Fruit fly (Drosophila melanogaster) whole organism, wandering third instar larva: ENCODE data around the gene Duox.

ENCODE experiments used
- Abd-B ChIP-seq: fragments of >200 bp; optimal IDR thresholded peaks from 2 replicates; lab custom pipeline; 2017; ENCODE audit warnings: missing biosample characterization, missing genetic modification characterization
- CG32264 ChIP-seq: fragments of 200-800 bp; sonication (Bioruptor generic); optimal IDR thresholded peaks from 2 replicates; lab custom pipeline; 2016; ENCODE audit warnings: missing biosample characterization, missing genetic modification characterization
- CG9705 ChIP-seq: fragments of 200-800 bp; sonication (Bioruptor generic); optimal IDR thresholded peaks from 2 replicates; lab custom pipeline; 2018; ENCODE audit warnings: missing biosample characterization, mild to moderate bottlenecking, missing genetic modification characterization
- CrebA ChIP-seq: fragments of 200-800 bp; sonication (Bioruptor generic); optimal IDR thresholded peaks from 2 replicates; lab custom pipeline; 2016; ENCODE audit warnings: missing biosample characterization, mild to moderate bottlenecking, missing genetic modification characterization, borderline replicate concordance
- Dfd ChIP-seq: fragments of >200 bp; optimal IDR thresholded peaks from 2 replicates; lab custom pipeline; 2017; ENCODE audit warnings: missing biosample characterization, missing genetic modification characterization
- Dif ChIP-seq: fragments of 200-275, 200-300 bp; sonication (Bioruptor generic); optimal IDR thresholded peaks from 2 replicates; lab custom pipeline; 2018; ENCODE audit warnings: missing biosample characterization, missing genetic modification characterization; ENCODE audit not compliant: partially characterized antibody
- GATAd ChIP-seq: sonication (Bioruptor generic); optimal IDR thresholded peaks from 2 replicates; lab custom pipeline; 2016; ENCODE audit warnings: missing biosample characterization, missing genetic modification characterization
- HLH106 ChIP-seq: fragments of 200-800 bp; optimal IDR thresholded peaks from 3 replicates; lab custom pipeline; 2019; ENCODE audit warnings: missing biosample characterization, mild to moderate bottlenecking, missing genetic modification characterization, moderate library complexity
- Hnf4 ChIP-seq: fragments of 200-800 bp; sonication (Bioruptor generic); optimal IDR thresholded peaks from 2 replicates; lab custom pipeline; 2016; ENCODE audit warnings: missing biosample characterization, mild to moderate bottlenecking, missing genetic modification characterization
- Hr78 ChIP-seq: fragments of >200 bp; optimal IDR thresholded peaks from 2 replicates; lab custom pipeline; 2017; ENCODE audit warnings: missing biosample characterization, missing genetic modification characterization
- Hr83 ChIP-seq: fragments of 200-300 bp; sonication (Bioruptor generic); optimal IDR thresholded peaks from 2 replicates; lab custom pipeline; 2016; ENCODE audit warnings: missing biosample characterization, mild to moderate bottlenecking, missing genetic modification characterization, moderate library complexity; ENCODE audit not compliant: poor library complexity, severe bottlenecking
- Jra ChIP-seq: sonication (Bioruptor generic); optimal IDR thresholded peaks from 2 replicates; lab custom pipeline; 2016; ENCODE audit warnings: missing biosample characterization, missing genetic modification characterization
- Mio ChIP-seq: sonication (Bioruptor generic); optimal IDR thresholded peaks from 2 replicates; lab custom pipeline; 2016; ENCODE audit warnings: missing biosample characterization, missing genetic modification characterization
- Myc ChIP-seq: fragments of >200 bp; optimal IDR thresholded peaks from 2 replicates; lab custom pipeline; 2017
- N ChIP-seq: fragments of >200 bp; optimal IDR thresholded peaks from 2 replicates; lab custom pipeline; 2018; ENCODE audit warnings: missing biosample characterization, missing external identifiers, missing genetic modification characterization
- OdsH ChIP-seq: fragments of 200-800 bp; sonication (Bioruptor generic); optimal IDR thresholded peaks from 2 replicates; lab custom pipeline; 2016; ENCODE audit warnings: missing biosample characterization, mild to moderate bottlenecking, missing genetic modification characterization
- Rel ChIP-seq, 2 experiments: fragments of 200-800 bp; sonication (Bioruptor generic) in 1 of 2; optimal IDR thresholded peaks; 2 replicates in 1 of 2; 3 replicates in 1 of 2; lab custom pipeline; 2016 to 2019; ENCODE audit warnings: mild to moderate bottlenecking in 2 of 2, missing biosample characterization in 2 of 2, missing genetic modification characterization in 2 of 2, moderate library complexity in 1 of 2
- Sp1 ChIP-seq: fragments of 200-800 bp; sonication (Bioruptor generic); optimal IDR thresholded peaks from 3 replicates; lab custom pipeline; 2019; ENCODE audit warnings: missing biosample characterization, mild to moderate bottlenecking, missing genetic modification characterization, moderate library complexity
- Vsx2 ChIP-seq: fragments of 200-300, 225-300 bp; sonication (Bioruptor generic); optimal IDR thresholded peaks from 2 replicates; lab custom pipeline; 2018; ENCODE audit warnings: missing biosample characterization, missing genetic modification characterization; ENCODE audit not compliant: partially characterized antibody
- br ChIP-seq: fragments of 200-800 bp; sonication (Bioruptor generic); optimal IDR thresholded peaks from 2 replicates; lab custom pipeline; 2016; ENCODE audit warnings: missing biosample characterization, missing genetic modification characterization
- dl ChIP-seq, 2 experiments: fragments of 175-275, 200-275 bp in 1 of 2; fragments of 200-275 bp in 1 of 2; sonication (Bioruptor generic); optimal IDR thresholded peaks; lab custom pipeline; 2018; ENCODE audit warnings: mild to moderate bottlenecking in 2 of 2, missing biosample characterization in 2 of 2, missing genetic modification characterization in 2 of 2, moderate library complexity in 2 of 2; ENCODE audit not compliant: partially characterized antibody in 2 of 2, insufficient read depth in 1 of 2
- dmrt93B ChIP-seq: fragments of 200-800 bp; sonication (Bioruptor generic); optimal IDR thresholded peaks from 2 replicates; lab custom pipeline; 2018; ENCODE audit warnings: missing biosample characterization, mild to moderate bottlenecking, missing genetic modification characterization
- dsf ChIP-seq: sonication (Bioruptor generic); optimal IDR thresholded peaks from 2 replicates; lab custom pipeline; 2016; ENCODE audit warnings: missing biosample characterization, missing genetic modification characterization, borderline replicate concordance
- ey ChIP-seq: fragments of 200-800 bp; sonication (Bioruptor generic); optimal IDR thresholded peaks from 2 replicates; lab custom pipeline; 2016; ENCODE audit warnings: missing biosample characterization, missing genetic modification characterization
- foxo ChIP-seq, 2 experiments: fragments of 200-800 bp; sonication (Bioruptor generic); optimal IDR thresholded peaks; 2 replicates in 1 of 2; 3 replicates in 1 of 2; lab custom pipeline; 2016 to 2017; ENCODE audit warnings: missing biosample characterization in 2 of 2, missing genetic modification characterization in 2 of 2
- fru ChIP-seq: fragments of 200-800 bp; sonication (Bioruptor generic); optimal IDR thresholded peaks from 3 replicates; lab custom pipeline; 2016; ENCODE audit warnings: missing biosample characterization, mild to moderate bottlenecking, missing genetic modification characterization
- h ChIP-seq: fragments of 200-800 bp; sonication (Bioruptor generic); optimal IDR thresholded peaks from 3 replicates; lab custom pipeline; 2016; ENCODE audit warnings: missing biosample characterization, mild to moderate bottlenecking, missing genetic modification characterization
- jim ChIP-seq: fragments of 175-275, 200-325 bp; sonication (Bioruptor generic); optimal IDR thresholded peaks from 2 replicates; lab custom pipeline; 2016; ENCODE audit warnings: missing biosample characterization, mild to moderate bottlenecking, missing genetic modification characterization
- lola ChIP-seq: fragments of >200 bp; optimal IDR thresholded peaks from 2 replicates; lab custom pipeline; 2017; ENCODE audit warnings: missing biosample characterization, missing genetic modification characterization
- pan ChIP-seq: fragments of >200 bp; optimal IDR thresholded peaks from 2 replicates; lab custom pipeline; 2017
- psq ChIP-seq: fragments of 200-800 bp; sonication (Bioruptor generic); optimal IDR thresholded peaks from 3 replicates; lab custom pipeline; 2017; ENCODE audit warnings: missing biosample characterization, mild to moderate bottlenecking, missing genetic modification characterization, moderate library complexity
- rgr ChIP-seq: fragments of 200-800 bp; sonication (Bioruptor generic); optimal IDR thresholded peaks from 3 replicates; lab custom pipeline; 2016; ENCODE audit warnings: missing biosample characterization, mild to moderate bottlenecking, missing genetic modification characterization
- sage ChIP-seq: fragments of 200-800 bp; sonication (Bioruptor generic); optimal IDR thresholded peaks from 2 replicates; lab custom pipeline; 2016; ENCODE audit warnings: missing biosample characterization, mild to moderate bottlenecking, missing genetic modification characterization
- sv ChIP-seq: fragments of 200-800 bp; sonication (Bioruptor generic); optimal IDR thresholded peaks from 3 replicates; lab custom pipeline; 2016; ENCODE audit warnings: missing biosample characterization, missing genetic modification characterization
- tai ChIP-seq: sonication (Bioruptor generic); optimal IDR thresholded peaks from 2 replicates; lab custom pipeline; 2016; ENCODE audit warnings: missing biosample characterization, missing genetic modification characterization
- usp ChIP-seq: fragments of >200 bp; optimal IDR thresholded peaks from 2 replicates; lab custom pipeline; 2017; ENCODE audit warnings: missing biosample characterization, missing genetic modification characterization
- woc ChIP-seq: sonication (Bioruptor generic); optimal IDR thresholded peaks from 2 replicates; lab custom pipeline; 2016; ENCODE audit warnings: missing biosample characterization, mild to moderate bottlenecking, missing genetic modification characterization

Duox gene

DNA sequence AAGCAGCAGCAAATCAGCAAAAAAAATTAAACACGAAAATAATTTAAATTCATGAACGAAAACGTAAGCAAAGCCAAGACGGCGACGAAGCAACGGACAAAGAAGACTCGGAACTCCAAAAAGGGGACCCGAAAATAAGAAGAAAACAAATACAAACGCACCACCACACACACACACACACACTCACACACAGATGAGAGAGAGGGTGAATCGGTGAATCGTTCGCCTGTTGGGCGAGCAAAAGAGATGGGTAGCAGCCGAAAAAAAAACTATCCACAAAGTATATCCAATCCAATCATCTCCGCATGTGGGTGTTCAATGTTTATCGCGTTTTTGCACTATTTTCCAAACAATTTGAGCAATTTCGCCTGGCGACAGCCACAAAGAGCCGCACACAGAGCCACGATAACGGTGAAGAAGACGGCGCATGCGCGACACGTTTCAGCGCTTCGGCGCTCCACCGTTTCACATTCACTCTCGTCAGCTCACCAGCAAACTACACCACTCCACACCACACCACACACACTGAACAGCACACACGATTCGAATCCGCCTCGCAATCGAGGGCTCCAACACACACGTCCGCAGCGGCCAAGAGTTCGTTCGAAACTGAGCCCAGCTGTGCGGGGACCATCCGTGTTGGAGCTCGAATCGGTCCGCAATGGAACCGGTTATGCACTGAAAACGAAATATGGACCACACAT, at the start of gene Duox:
Gene Duox (minus strand): TSS at position 612 of the 704 bp plus-strand sequence.
- TF ChIP-seq jim (GFP tag; lab: Kevin White, UChicago) = peak; percentile 45
- peak; percentile 74 for TF ChIP-seq Hr83 (GFP tag; lab: Kevin White, UChicago)
- peak; percentile 78 for TF ChIP-seq Dif
- TF ChIP-seq Vsx2 (GFP tag; lab: Kevin White, UChicago) = peak; percentile 7
- no peak for TF ChIP-seq h
- peak; percentile 89 for TF ChIP-seq psq (GFP tag; lab: Kevin White, UChicago)
- peak; percentile 12 to 32 for TF ChIP-seq dl (GFP tag; optimal IDR thresholded peaks at IDR 0.05; lab: Kevin White, UChicago; ENCODE audit: insufficient read depth in 1 of 2, partially characterized antibody in 2 of 2)
- no peak for TF ChIP-seq br (GFP tag; lab: Kevin White, UChicago)
- TF ChIP-seq, all 38 proteins: peak for 6

DNA sequence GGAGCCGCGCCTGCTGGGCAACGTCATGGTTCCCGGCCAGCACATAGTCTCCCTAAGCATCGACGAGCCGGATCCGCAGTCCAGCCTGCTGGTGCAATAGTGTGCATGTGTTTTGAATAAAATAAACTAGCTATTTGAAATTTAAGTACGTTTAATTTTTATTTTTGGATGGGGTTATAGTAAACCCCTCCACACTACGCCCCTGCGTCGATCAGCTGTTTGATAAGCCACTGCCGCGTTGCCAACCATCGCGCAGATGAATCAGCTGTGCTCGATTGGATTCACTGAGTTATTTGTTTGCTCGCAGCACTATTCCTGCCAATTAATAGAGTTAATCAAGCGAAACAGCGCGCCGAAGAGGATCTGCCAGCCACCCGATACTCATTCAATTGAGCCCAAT, 48.8 kb upstream of the Duox start, which contains the start of gene RabGGTb:
Gene RabGGTb (plus strand): TSS at position 254 of the 400 bp plus-strand sequence.
- peak; percentile 51 for TF ChIP-seq br (GFP tag; lab: Kevin White, UChicago)
- TF ChIP-seq Myc (lab: Kevin White, UChicago) = peak; percentile 66
- TF ChIP-seq sage (GFP tag; lab: Kevin White, UChicago) = no peak
- TF ChIP-seq CrebA (GFP tag; lab: Kevin White, UChicago) = no peak
- TF ChIP-seq woc (GFP tag; lab: Kevin White, UChicago) = peak; percentile 20
- no peak for TF ChIP-seq CG32264
- TF ChIP-seq ey (GFP tag; lab: Kevin White, UChicago) = peak; percentile 71
- peak; percentile 62 for TF ChIP-seq Sp1 (GFP tag; lab: Kevin White, UChicago)
- peak; percentile 20 for TF ChIP-seq Hnf4 (GFP tag; lab: Kevin White, UChicago)
- no peak for TF ChIP-seq jim (GFP tag; lab: Kevin White, UChicago)
- no peak for TF ChIP-seq Hr83 (GFP tag; lab: Kevin White, UChicago)
- TF ChIP-seq sv (GFP tag; lab: Kevin White, UChicago) = peak; percentile 64
- no peak for TF ChIP-seq Dif
- peak; percentile 43 for TF ChIP-seq OdsH
- no peak for TF ChIP-seq Dfd (GFP tag; lab: Kevin White, UChicago)
- no peak for TF ChIP-seq dl (GFP tag; optimal IDR thresholded peaks at IDR 0.05; lab: Kevin White, UChicago; ENCODE audit: insufficient read depth in 1 of 2, partially characterized antibody in 2 of 2)
- TF ChIP-seq h = peak; percentile 46
- TF ChIP-seq Rel (GFP tag; optimal IDR thresholded peaks at IDR 0.05; lab: Kevin White, UChicago) = no peak
- TF ChIP-seq Rel (tag; optimal IDR thresholded peaks at IDR 0.05; lab: Kevin White, UChicago) = peak; percentile 32
- TF ChIP-seq psq (GFP tag; lab: Kevin White, UChicago) = no peak
- TF ChIP-seq dmrt93B (GFP tag; lab: Kevin White, UChicago) = no peak
- no peak for TF ChIP-seq Mio (GFP tag; lab: Kevin White, UChicago)
- no peak for TF ChIP-seq dsf (GFP tag; lab: Kevin White, UChicago)
- peak in 1 of 2 experiments; percentile 81 for TF ChIP-seq foxo (GFP tag; optimal IDR thresholded peaks at IDR 0.05; lab: Kevin White, UChicago)
- TF ChIP-seq CG9705 (GFP tag; lab: Kevin White, UChicago) = peak; percentile 6
- TF ChIP-seq N (GFP tag; lab: Kevin White, UChicago) = no peak
- peak; percentile 53 for TF ChIP-seq rgr (GFP tag; lab: Kevin White, UChicago)
- TF ChIP-seq usp = no peak
- peak; percentile 53 for TF ChIP-seq fru (GFP tag; lab: Kevin White, UChicago)
- no peak for TF ChIP-seq Hr78 (GFP tag; lab: Kevin White, UChicago)
- TF ChIP-seq HLH106 = peak; percentile 58
- no peak for TF ChIP-seq lola (GFP tag; lab: Kevin White, UChicago)

DNA sequence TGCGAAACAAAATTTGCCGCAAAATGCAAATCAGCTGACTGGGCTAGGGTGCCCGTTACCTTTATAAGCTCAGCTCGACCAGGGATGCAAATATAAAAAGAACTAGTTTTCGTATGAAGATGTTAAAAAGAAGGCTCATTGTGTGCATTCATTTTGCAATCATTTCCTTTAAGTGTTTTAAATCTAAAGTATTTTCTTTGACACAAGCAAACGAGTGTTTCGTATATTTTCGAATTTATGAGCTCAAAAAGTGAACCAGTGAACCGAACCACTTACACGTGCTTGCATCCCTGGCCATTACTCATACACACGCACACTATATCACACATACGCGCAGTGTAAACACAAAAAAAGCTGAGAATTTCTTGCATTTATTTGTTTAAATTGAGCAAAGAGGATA, 48.1 kb upstream of the Duox start, which contains the start of the genes Prx6a and Sbat:
Gene Prx6a (minus strand): TSS at position 45 of the 400 bp plus-strand sequence.
Gene Sbat (plus strand): TSS at position 157 of the 400 bp plus-strand sequence.
- TF ChIP-seq Dfd (GFP tag; lab: Kevin White, UChicago) = no peak
- TF ChIP-seq Vsx2 (GFP tag; lab: Kevin White, UChicago) = no peak
- TF ChIP-seq pan (lab: Kevin White, UChicago) = no peak
- TF ChIP-seq Rel (GFP tag; optimal IDR thresholded peaks at IDR 0.05; lab: Kevin White, UChicago) = no peak
- peak; percentile 63 for TF ChIP-seq Rel (tag; optimal IDR thresholded peaks at IDR 0.05; lab: Kevin White, UChicago)
- TF ChIP-seq woc (GFP tag; lab: Kevin White, UChicago) = peak; percentile 86
- no peak for TF ChIP-seq lola (GFP tag; lab: Kevin White, UChicago)
- peak; percentile 90 for TF ChIP-seq HLH106
- no peak for TF ChIP-seq Hr78 (GFP tag; lab: Kevin White, UChicago)
- TF ChIP-seq foxo (GFP tag; optimal IDR thresholded peaks at IDR 0.05; lab: Kevin White, UChicago) = peak in 1 of 2 experiments; percentile 73
- TF ChIP-seq Hr83 (GFP tag; lab: Kevin White, UChicago) = no peak
- peak; percentile 79 for TF ChIP-seq rgr (GFP tag; lab: Kevin White, UChicago)
- TF ChIP-seq dsf (GFP tag; lab: Kevin White, UChicago) = no peak
- no peak for TF ChIP-seq Dif
- no peak for TF ChIP-seq CrebA (GFP tag; lab: Kevin White, UChicago)
- no peak for TF ChIP-seq usp
- peak; percentile 76 for TF ChIP-seq Sp1 (GFP tag; lab: Kevin White, UChicago)
- peak; percentile 49 for TF ChIP-seq Jra (GFP tag; lab: Kevin White, UChicago)
- no peak for TF ChIP-seq GATAd (GFP tag; lab: Kevin White, UChicago)
- TF ChIP-seq CG9705 (GFP tag; lab: Kevin White, UChicago) = peak; percentile 83
- TF ChIP-seq psq (GFP tag; lab: Kevin White, UChicago) = peak; percentile 26
- no peak for TF ChIP-seq sv (GFP tag; lab: Kevin White, UChicago)
- no peak for TF ChIP-seq tai
- TF ChIP-seq sage (GFP tag; lab: Kevin White, UChicago) = no peak
- peak; percentile 81 for TF ChIP-seq h
- TF ChIP-seq fru (GFP tag; lab: Kevin White, UChicago) = peak; percentile 77
- no peak for TF ChIP-seq Mio (GFP tag; lab: Kevin White, UChicago)
- peak; percentile 59 for TF ChIP-seq dmrt93B (GFP tag; lab: Kevin White, UChicago)
- TF ChIP-seq N (GFP tag; lab: Kevin White, UChicago) = no peak
- no peak for TF ChIP-seq Abd-B
- TF ChIP-seq Myc (lab: Kevin White, UChicago) = peak; percentile 4
- no peak for TF ChIP-seq CG32264
- peak; percentile 70 for TF ChIP-seq Hnf4 (GFP tag; lab: Kevin White, UChicago)
- peak; percentile 74 for TF ChIP-seq ey (GFP tag; lab: Kevin White, UChicago)
- peak; percentile 50 for TF ChIP-seq OdsH
